Worm (Caenorhabditis elegans) whole organism, L3 larva: ENCODE measurements around the gene fbxa-42.

Source experiments
- R02D3.7 ChIP-seq: fragments of 150-350 bp; optimal IDR thresholded peaks from 2 replicates; lab custom pipeline; 2014; ENCODE audit warnings: missing biosample characterization, missing genetic modification characterization
- aly-2 ChIP-seq: fragments of 150-350 bp; optimal IDR thresholded peaks from 2 replicates; lab custom pipeline; 2014; ENCODE audit warnings: missing biosample characterization, missing genetic modification characterization
- ama-1 ChIP-seq: fragments of 150-350 bp; optimal IDR thresholded peaks from 2 replicates; lab custom pipeline; 2018
- ceh-16 ChIP-seq: sonication (generic microtip); optimal IDR thresholded peaks from 2 replicates; lab custom pipeline; 2017; ENCODE audit warnings: missing biosample characterization, missing genetic modification characterization
- elt-1 ChIP-seq: fragments of 150-350 bp; optimal IDR thresholded peaks from 2 replicates; lab custom pipeline; 2014; ENCODE audit warnings: missing biosample characterization, missing genetic modification characterization
- eor-1 ChIP-seq, 2 experiments: fragments of 150-350 bp; optimal IDR thresholded peaks; 2 replicates each; lab custom pipeline; 2014 to 2018; ENCODE audit warnings: missing biosample characterization in 2 of 2, missing genetic modification characterization in 2 of 2
- lin-15B ChIP-seq: fragments of 150-350 bp; optimal IDR thresholded peaks from 2 replicates; lab custom pipeline; 2014; ENCODE audit warnings: missing biosample characterization, missing genetic modification characterization
- lin-39 ChIP-seq: fragments of 150-350 bp; optimal IDR thresholded peaks from 2 replicates; lab custom pipeline; 2018; ENCODE audit warnings: missing biosample characterization, missing genetic modification reagents, missing genetic modification characterization
- nhr-12 ChIP-seq: fragments of 150-350 bp; optimal IDR thresholded peaks from 2 replicates; lab custom pipeline; 2014; ENCODE audit warnings: missing biosample characterization, missing genetic modification characterization
- nhr-25 ChIP-seq: sonication (generic microtip); optimal IDR thresholded peaks from 2 replicates; lab custom pipeline; 2017; ENCODE audit warnings: missing biosample characterization, missing genetic modification characterization
- pqm-1 ChIP-seq: fragments of 150-350 bp; optimal IDR thresholded peaks from 2 replicates; lab custom pipeline; 2017; ENCODE audit warnings: missing biosample characterization, missing genetic modification characterization, inconsistent platforms
- skn-1 ChIP-seq: fragments of 150-350 bp; optimal IDR thresholded peaks from 2 replicates; lab custom pipeline; 2014; ENCODE audit warnings: missing biosample characterization, missing genetic modification characterization
- tbx-2 ChIP-seq: sonication (generic microtip); optimal IDR thresholded peaks from 2 replicates; lab custom pipeline; 2016; ENCODE audit warnings: mild to moderate bottlenecking, missing genetic modification characterization, missing compliant biosample characterization
- zag-1 ChIP-seq: fragments of 150-350 bp; optimal IDR thresholded peaks from 2 replicates; lab custom pipeline; 2014; ENCODE audit warnings: missing biosample characterization, missing genetic modification characterization

DNA sequence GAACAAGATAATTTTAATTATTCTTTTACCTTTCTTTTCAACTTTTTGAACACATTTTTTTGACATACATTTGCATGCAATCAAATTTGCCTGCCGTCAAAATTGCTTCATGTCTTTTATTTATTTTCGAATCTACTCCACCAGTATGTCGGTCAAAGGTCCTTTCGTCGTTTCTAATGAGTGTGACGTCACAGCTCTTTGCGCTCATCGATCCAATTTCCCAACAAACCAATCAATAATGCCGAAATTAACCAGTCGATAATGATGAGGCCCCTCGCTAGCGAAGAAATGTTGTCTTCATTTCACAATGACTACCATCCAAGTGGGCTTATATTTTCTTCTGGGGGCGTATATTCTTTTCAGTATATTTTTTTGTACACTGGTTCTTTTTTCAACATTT is 1.7 kb upstream of the fbxa-42 start, which contains the start of gene Y54F10BM.6:
- TF ChIP-seq R02D3.7 (tag; lab: Kevin White, UChicago): no peak
- no peak for TF ChIP-seq skn-1 (tag; lab: Kevin White, UChicago)
- no peak for TF ChIP-seq ceh-16
- TF ChIP-seq lin-39 (tag; lab: Kevin White, UChicago): no peak
- no peak for TF ChIP-seq ama-1
- TF ChIP-seq nhr-12 (tag; lab: Kevin White, UChicago): no peak
- no peak for TF ChIP-seq zag-1 (tag; lab: Kevin White, UChicago)
- TF ChIP-seq nhr-25: no peak
- TF ChIP-seq elt-1 (tag; lab: Kevin White, UChicago): no peak
- no peak for TF ChIP-seq pqm-1
- TF ChIP-seq tbx-2 (tag; lab: Kevin White, UChicago): no peak
- TF ChIP-seq eor-1 (tag; optimal IDR thresholded peaks at IDR 0.05; lab: Kevin White, UChicago): no peak
- TF ChIP-seq lin-15B (tag; lab: Kevin White, UChicago): no peak
- no peak for TF ChIP-seq aly-2 (tag; lab: Kevin White, UChicago)
